Worm (Caenorhabditis elegans): ENCODE results near the gene C54E4.5.
"Not testable (repeated sequence)": the region's sequence is repeated elsewhere in the genome, so short reads cannot be mapped to it uniquely, and the experiment has no call there.

ce11 chrIV:2135880-2136279, 13.2 kb downstream of the C54E4.5 start:
- TF ChIP-seq ztf-7 (tag; optimal IDR thresholded peaks at IDR 0.05); spr-1 (tag; optimal IDR thresholded peaks at IDR 0.05); Y105C5A.15 (GFP tag; IDR thresholded peaks at IDR 0.05); nhr-237 (tag; optimal IDR thresholded peaks at IDR 0.05); skn-1 (tag; optimal IDR thresholded peaks at IDR 0.05); F26F4.8 (GFP tag; conservative IDR thresholded peaks at IDR 0.05): not testable (repeated sequence)
